Worm (Caenorhabditis elegans) whole organism, young adult: ENCODE measurements around the gene Y41D4A.6.

Experiments used
- B0035.1 ChIP-seq: sonication (generic microtip); optimal IDR thresholded peaks from 2 replicates; lab custom pipeline; 2016; ENCODE audit warnings: missing genetic modification characterization, mild to moderate bottlenecking, missing compliant biosample characterization, missing genotype, missing genetic modification reagents
- B0261.1 ChIP-seq: sonication (generic microtip); optimal IDR thresholded peaks from 2 replicates; lab custom pipeline; 2016; ENCODE audit warnings: mild to moderate bottlenecking, missing genetic modification characterization, moderate library complexity, missing compliant biosample characterization
- B0336.3 ChIP-seq: fragments of 200-800 bp; sonication (Bioruptor generic); IDR thresholded peaks from 2 replicates; pipeline ENCODE4 v1.3.6; 2022; ENCODE audit warnings: missing genetic modification characterization, missing compliant biosample characterization
- C06A6.2 ChIP-seq: fragments of 200-800 bp; sonication (Bioruptor generic); conservative IDR thresholded peaks from 2 replicates; pipeline ENCODE4 v1.3.6; 2022; ENCODE audit warnings: missing genetic modification characterization, missing compliant biosample characterization
- D2030.7 ChIP-seq: fragments of 200-800 bp; sonication (Bioruptor generic); IDR thresholded peaks from 2 replicates; pipeline ENCODE4 v1.3.6; 2022; ENCODE audit warnings: missing genetic modification reagents, missing genetic modification characterization, missing compliant biosample characterization
- F10E7.11 ChIP-seq: sonication (generic microtip); optimal IDR thresholded peaks from 2 replicates; lab custom pipeline; 2017; ENCODE audit warnings: mild to moderate bottlenecking, missing genetic modification characterization, moderate library complexity, missing compliant biosample characterization
- F33H1.4 ChIP-seq: fragments of 200-800 bp; sonication (Bioruptor generic); IDR thresholded peaks from 2 replicates; pipeline ENCODE4 v1.3.6; 2022; ENCODE audit warnings: missing genetic modification reagents, missing genetic modification characterization, missing compliant biosample characterization
- F55B11.4 ChIP-seq: sonication (generic microtip); optimal IDR thresholded peaks from 2 replicates; lab custom pipeline; 2016; ENCODE audit warnings: missing compliant biosample characterization, missing genetic modification characterization, borderline replicate concordance; ENCODE audit not compliant: insufficient read depth
- K11D2.4 ChIP-seq: fragments of 200-800 bp; sonication (Bioruptor generic); IDR thresholded peaks from 2 replicates; pipeline ENCODE4 v1.3.6; 2022; ENCODE audit warnings: missing genetic modification reagents, missing genetic modification characterization, missing compliant biosample characterization
- K12H6.12 ChIP-seq: fragments of 200-800 bp; sonication (Bioruptor generic); optimal IDR thresholded peaks from 2 replicates; lab custom pipeline; 2018; ENCODE audit warnings: mild to moderate bottlenecking, missing genetic modification characterization, missing compliant biosample characterization
- T07F8.4 ChIP-seq: sonication (generic microtip); optimal IDR thresholded peaks from 2 replicates; lab custom pipeline; 2016; ENCODE audit warnings: mild to moderate bottlenecking, missing genetic modification characterization, moderate library complexity, missing compliant biosample characterization
- Y53G8AR.9 ChIP-seq: fragments of 200-800 bp; sonication (Bioruptor generic); conservative IDR thresholded peaks from 2 replicates; pipeline ENCODE4 v1.3.6; 2022; ENCODE audit warnings: missing genetic modification reagents, missing genetic modification characterization, missing compliant biosample characterization
- ZK185.1 ChIP-seq: sonication (generic microtip); optimal IDR thresholded peaks from 2 replicates; lab custom pipeline; 2016; ENCODE audit warnings: mild to moderate bottlenecking, missing genetic modification characterization, missing compliant biosample characterization; ENCODE audit not compliant: poor library complexity, severe bottlenecking
- akir-1 ChIP-seq: fragments of 200-800 bp; sonication (Bioruptor generic); optimal IDR thresholded peaks from 2 replicates; lab custom pipeline; 2018; ENCODE audit warnings: mild to moderate bottlenecking, missing genetic modification characterization, moderate library complexity, missing compliant biosample characterization
- attf-6 ChIP-seq: fragments of 200-800 bp; sonication (Bioruptor generic); IDR thresholded peaks from 2 replicates; pipeline ENCODE4 v1.3.6; 2022; ENCODE audit warnings: missing genetic modification reagents, missing genetic modification characterization, missing compliant biosample characterization
- bed-2 ChIP-seq: fragments of 200-800 bp; sonication (Bioruptor generic); IDR thresholded peaks from 2 replicates; pipeline ENCODE4 v1.3.6; 2022; ENCODE audit warnings: missing genetic modification reagents, missing genetic modification characterization, missing compliant biosample characterization
- ccch-3 ChIP-seq: fragments of 200-800 bp; sonication (Bioruptor generic); optimal IDR thresholded peaks from 2 replicates; lab custom pipeline; 2018; ENCODE audit warnings: mild to moderate bottlenecking, missing genetic modification characterization, missing compliant biosample characterization
- cebp-1 ChIP-seq, 2 experiments: fragments of 200-800 bp in 1 of 2; sonication (Bioruptor generic) in 1 of 2; sonication (generic microtip) in 1 of 2; IDR thresholded peaks in 1 of 2; optimal IDR thresholded peaks in 1 of 2; 2 replicates each; pipeline versions ENCODE4 v1.3.6 to Lab custom; 2017 to 2022; ENCODE audit warnings: missing compliant biosample characterization in 2 of 2, missing genetic modification characterization in 2 of 2, mild to moderate bottlenecking in 1 of 2, missing genetic modification reagents in 1 of 2, moderate library complexity in 1 of 2
- cebp-2 ChIP-seq: fragments of 200-800 bp; sonication (Bioruptor generic); IDR thresholded peaks from 2 replicates; pipeline ENCODE4 v1.3.6; 2022; ENCODE audit warnings: missing genetic modification characterization, missing compliant biosample characterization
- ceh-27 ChIP-seq: fragments of 200-800 bp; sonication (Bioruptor generic); optimal IDR thresholded peaks from 2 replicates; lab custom pipeline; 2018; ENCODE audit warnings: mild to moderate bottlenecking, missing genetic modification characterization, moderate library complexity, missing compliant biosample characterization
- ceh-79 ChIP-seq: sonication (generic microtip); optimal IDR thresholded peaks from 2 replicates; lab custom pipeline; 2017; ENCODE audit warnings: mild to moderate bottlenecking, missing genetic modification characterization, missing compliant biosample characterization
- die-1 ChIP-seq: sonication (generic microtip); optimal IDR thresholded peaks from 2 replicates; lab custom pipeline; 2016; ENCODE audit warnings: missing genotype, mild to moderate bottlenecking, missing genetic modification characterization, missing compliant biosample characterization
- dox-1 ChIP-seq: fragments of 200-800 bp; sonication (Bioruptor generic); IDR thresholded peaks from 2 replicates; pipeline ENCODE4 v1.3.6; 2022; ENCODE audit warnings: missing genetic modification reagents, missing genetic modification characterization, missing compliant biosample characterization
- dpl-1 ChIP-seq: fragments of 150-350 bp; optimal IDR thresholded peaks from 2 replicates; lab custom pipeline; 2014; ENCODE audit warnings: missing biosample characterization, missing genetic modification reagents, missing genetic modification characterization
- efl-1 ChIP-seq: fragments of 150-350 bp; optimal IDR thresholded peaks from 2 replicates; lab custom pipeline; 2014; ENCODE audit warnings: missing biosample characterization, missing genetic modification reagents, missing genetic modification characterization
- egrh-3 ChIP-seq: fragments of 200-800 bp; sonication (Bioruptor generic); IDR thresholded peaks from 2 replicates; pipeline ENCODE4 v1.3.6; 2022; ENCODE audit warnings: missing genetic modification reagents, missing genetic modification characterization, missing compliant biosample characterization
- gei-17 ChIP-seq: fragments of 200-800 bp; sonication (Bioruptor generic); optimal IDR thresholded peaks from 2 replicates; lab custom pipeline; 2018; ENCODE audit warnings: mild to moderate bottlenecking, missing genetic modification characterization, missing compliant biosample characterization
- him-1 ChIP-seq: sonication (generic microtip); optimal IDR thresholded peaks from 2 replicates; lab custom pipeline; 2016; ENCODE audit warnings: missing genotype, missing genetic modification reagents, missing genetic modification characterization, missing compliant biosample characterization
- hmg-1.2 ChIP-seq: fragments of 200-800 bp; sonication (Bioruptor generic); IDR thresholded peaks from 2 replicates; pipeline ENCODE4 v1.3.6; 2022; ENCODE audit warnings: missing genetic modification reagents, missing genetic modification characterization, missing compliant biosample characterization
- hmg-20 ChIP-seq: fragments of 200-800 bp; sonication (Bioruptor generic); IDR thresholded peaks from 2 replicates; pipeline ENCODE4 v1.3.6; 2022; ENCODE audit warnings: missing genetic modification reagents, missing genetic modification characterization, missing compliant biosample characterization
- let-526 ChIP-seq: fragments of 200-800 bp; sonication (Bioruptor generic); IDR thresholded peaks from 2 replicates; pipeline ENCODE4 v1.3.6; 2022; ENCODE audit warnings: missing genetic modification reagents, missing genetic modification characterization, missing compliant biosample characterization
- let-607 ChIP-seq, 2 experiments: fragments of 200-800 bp in 1 of 2; sonication (Bioruptor generic) in 1 of 2; sonication (generic microtip) in 1 of 2; optimal IDR thresholded peaks; 2 replicates each; lab custom pipeline; 2016 to 2018; ENCODE audit warnings: mild to moderate bottlenecking in 2 of 2, missing compliant biosample characterization in 2 of 2, missing genetic modification characterization in 2 of 2, moderate library complexity in 2 of 2, missing genotype in 1 of 2
- lin-54 ChIP-seq: fragments of 200-800 bp; sonication (Bioruptor generic); optimal IDR thresholded peaks from 2 replicates; lab custom pipeline; 2018; ENCODE audit warnings: mild to moderate bottlenecking, missing genetic modification characterization, missing compliant biosample characterization
- madf-10 ChIP-seq: sonication (generic microtip); optimal IDR thresholded peaks from 2 replicates; lab custom pipeline; 2016; ENCODE audit warnings: mild to moderate bottlenecking, missing genetic modification characterization, missing compliant biosample characterization
- madf-6 ChIP-seq: fragments of 200-800 bp; sonication (Bioruptor generic); IDR thresholded peaks from 2 replicates; pipeline ENCODE4 v1.3.6; 2022; ENCODE audit warnings: missing genetic modification reagents, missing genetic modification characterization, missing compliant biosample characterization
- mes-4 ChIP-seq: sonication (generic microtip); optimal IDR thresholded peaks from 2 replicates; lab custom pipeline; 2016; ENCODE audit warnings: missing genotype, missing genetic modification characterization, missing compliant biosample characterization
- mxl-1 ChIP-seq: sonication (generic microtip); optimal IDR thresholded peaks from 2 replicates; lab custom pipeline; 2016; ENCODE audit warnings: missing genetic modification characterization, missing compliant biosample characterization
- nfya-1 ChIP-seq: sonication (generic microtip); optimal IDR thresholded peaks from 2 replicates; lab custom pipeline; 2017; ENCODE audit warnings: antibody characterized with exemption, missing compliant biosample characterization, missing genetic modification characterization, borderline replicate concordance; ENCODE audit not compliant: insufficient read depth
- nhr-90 ChIP-seq: sonication (generic microtip); optimal IDR thresholded peaks from 2 replicates; lab custom pipeline; 2016; ENCODE audit warnings: missing genotype, mild to moderate bottlenecking, missing genetic modification characterization, missing compliant biosample characterization
- snpc-1.1 ChIP-seq: sonication (generic microtip); optimal IDR thresholded peaks from 2 replicates; lab custom pipeline; 2017; ENCODE audit warnings: missing genetic modification characterization, mild to moderate bottlenecking, missing compliant biosample characterization, antibody characterized with exemption, moderate library complexity, missing genotype, missing genetic modification reagents; ENCODE audit not compliant: insufficient read depth
- somi-1 ChIP-seq: fragments of 200-800 bp; sonication (Bioruptor generic); optimal IDR thresholded peaks from 2 replicates; lab custom pipeline; 2018; ENCODE audit warnings: mild to moderate bottlenecking, missing genetic modification characterization, missing compliant biosample characterization
- tlf-1 ChIP-seq: fragments of 200-800 bp; sonication (Bioruptor generic); optimal IDR thresholded peaks from 2 replicates; lab custom pipeline; 2018; ENCODE audit warnings: mild to moderate bottlenecking, missing genetic modification characterization, missing compliant biosample characterization
- unc-130 ChIP-seq: sonication (generic microtip); optimal IDR thresholded peaks from 2 replicates; lab custom pipeline; 2016; ENCODE audit warnings: missing genetic modification reagents, missing genetic modification characterization, missing compliant biosample characterization
- zim-3 ChIP-seq: sonication (generic microtip); optimal IDR thresholded peaks from 2 replicates; lab custom pipeline; 2017; ENCODE audit warnings: mild to moderate bottlenecking, missing genetic modification characterization, moderate library complexity, missing compliant biosample characterization
- ztf-18 ChIP-seq: sonication (generic microtip); optimal IDR thresholded peaks from 2 replicates; lab custom pipeline; 2016; ENCODE audit warnings: missing genotype, mild to moderate bottlenecking, missing genetic modification characterization, missing compliant biosample characterization
- ztf-28 ChIP-seq: fragments of 200-800 bp; sonication (Bioruptor generic); IDR thresholded peaks from 2 replicates; pipeline ENCODE4 v1.3.6; 2022; ENCODE audit warnings: missing genetic modification reagents, missing genetic modification characterization, missing compliant biosample characterization
- ztf-6 ChIP-seq: fragments of 200-800 bp; sonication (Bioruptor generic); IDR thresholded peaks from 2 replicates; pipeline ENCODE4 v1.3.6; 2022; ENCODE audit warnings: missing genetic modification reagents, missing genetic modification characterization, missing compliant biosample characterization

Gene Y41D4A.6

DNA sequence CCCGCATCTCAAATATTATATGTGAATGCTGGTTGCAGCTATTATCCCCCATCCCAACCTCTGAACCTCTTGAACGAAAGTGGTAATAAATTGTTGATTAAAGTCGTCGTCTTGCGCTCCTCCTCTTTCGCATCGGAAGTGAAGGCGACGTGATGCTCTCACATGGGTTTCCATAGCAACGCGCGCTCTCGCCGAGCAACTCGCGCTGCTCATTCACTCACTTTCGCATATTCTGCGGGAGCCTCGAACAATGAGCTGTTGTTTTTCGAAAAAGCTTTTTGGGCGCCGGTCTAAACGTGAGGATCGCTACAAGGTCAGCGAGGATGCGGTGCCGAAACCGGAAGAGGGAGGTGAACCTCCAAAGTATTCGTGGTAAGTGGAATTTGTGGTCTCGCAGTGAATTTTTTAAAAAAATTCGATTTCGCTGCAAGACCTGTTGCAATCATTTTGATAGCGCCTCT, 34.2 kb downstream of the Y41D4A.6 start, which contains the start of gene rpi-2 (continued):
- TF ChIP-seq nhr-90 (tag; lab: Kevin White, UChicago) (peak; percentile 66), hmg-20 (GFP tag; lab: Robert Waterston, UW) (peak; percentile 78), bed-2 (no peak), D2030.7 (peak; percentile 60), gei-17 (GFP tag; lab: Kevin White, UChicago) (peak; percentile 5), ztf-18 (tag; lab: Kevin White, UChicago) (peak; percentile 58), ztf-6 (GFP tag; lab: Robert Waterston, UW) (no peak), mes-4 (tag; lab: Kevin White, UChicago) (peak; percentile 60), ceh-79 (tag; lab: Kevin White, UChicago) (peak; percentile 83), Y53G8AR.9 (GFP tag; lab: Robert Waterston, UW) (peak; percentile 96), akir-1 (no peak), K12H6.12 (peak; percentile 42), nfya-1 (tag; lab: Kevin White, UChicago) (no peak), dpl-1 (peak; percentile 17), B0336.3 (GFP tag; lab: Robert Waterston, UW) (peak; percentile 97), mxl-1 (tag; lab: Kevin White, UChicago) (peak; percentile 83), efl-1 (GFP tag; lab: Kevin White, UChicago) (no peak), cebp-1 (GFP tag; IDR thresholded peaks at IDR 0.05; lab: Robert Waterston, UW) (no peak), cebp-1 (tag; optimal IDR thresholded peaks at IDR 0.05; lab: Kevin White, UChicago) (peak; percentile 74), C06A6.2 (GFP tag; lab: Robert Waterston, UW) (no peak), tlf-1 (GFP tag; lab: Kevin White, UChicago) (peak; percentile 92), madf-6 (peak; percentile 88), dox-1 (peak; percentile 82), F55B11.4 (no peak), B0035.1 (tag; lab: Kevin White, UChicago) (peak; percentile 80), F10E7.11 (tag; lab: Kevin White, UChicago) (peak; percentile 94), unc-130 (GFP tag; lab: Kevin White, UChicago) (peak; percentile 91), die-1 (tag; lab: Kevin White, UChicago) (peak; percentile 71), lin-54 (GFP tag; lab: Kevin White, UChicago) (peak; percentile 86), ztf-28 (GFP tag; lab: Robert Waterston, UW) (peak; percentile 57; the same call in 1 of the 2 replicates), zim-3 (tag; lab: Kevin White, UChicago) (peak; percentile 92), F33H1.4 (GFP tag; lab: Robert Waterston, UW) (peak; percentile 62), T07F8.4 (peak; percentile 71), snpc-1.1 (tag; lab: Kevin White, UChicago) (peak; percentile 21), him-1 (peak; percentile 69), ceh-27 (GFP tag; lab: Kevin White, UChicago) (peak; percentile 46), cebp-2 (GFP tag; lab: Robert Waterston, UW) (0 out of 2 replicates have a peak, but pooled peaks have one; percentile 65), B0261.1 (tag; lab: Kevin White, UChicago) (peak; percentile 21), ZK185.1 (no peak), madf-10 (tag; lab: Kevin White, UChicago) (no peak), somi-1 (peak; percentile 52), hmg-1.2 (GFP tag; lab: Robert Waterston, UW) (peak; percentile 59), let-607 (tag; optimal IDR thresholded peaks at IDR 0.05; lab: Kevin White, UChicago) (no peak), ccch-3 (GFP tag; lab: Kevin White, UChicago) (no peak), K11D2.4 (peak; percentile 67; the same call in 1 of the 2 replicates), let-526 (GFP tag; lab: Robert Waterston, UW) (0 out of 2 replicates have a peak, but pooled peaks have one; percentile 59), egrh-3 (GFP tag; lab: Robert Waterston, UW) (no peak), attf-6 (GFP tag; lab: Robert Waterston, UW) (peak; percentile 90)
